Fruit fly (Drosophila melanogaster): Measurements from ENCODE around the gene Grp170.
A peak's percentile ranks its signal among the peaks of the same experiment; 100 is the strongest.

Gene Grp170

dm6 chrX:2301069-2301508 is 26.2 kb upstream of the Grp170 start (continued):
- TF ChIP-seq Ets97D (GFP tag; optimal IDR thresholded peaks at IDR 0.05): no peak
- TF ChIP-seq CG4424 (GFP tag; optimal IDR thresholded peaks at IDR 0.05): no peak
- no peak for TF ChIP-seq CG10654 (GFP tag; optimal IDR thresholded peaks at IDR 0.05)
- peak; percentile 40; the same call in 1 of the 2 replicates for TF ChIP-seq gsb (GFP tag; IDR thresholded peaks at IDR 0.05)
- peak; percentile 70 for TF ChIP-seq CG2678 (tag; optimal IDR thresholded peaks at IDR 0.05)
- TF ChIP-seq CG10321 (GFP tag; IDR thresholded peaks at IDR 0.05): no peak
- TF ChIP-seq ftz-f1 (GFP tag; optimal IDR thresholded peaks at IDR 0.05): no peak
- no peak for TF ChIP-seq sc (optimal IDR thresholded peaks at IDR 0.05)
- TF ChIP-seq sc (GFP tag; optimal IDR thresholded peaks at IDR 0.05): no peak
- TF ChIP-seq sens (GFP tag): no peak
- TF ChIP-seq sim (GFP tag; IDR thresholded peaks at IDR 0.05): 0 out of 2 replicates have a peak, but pooled peaks have one; percentile 15
- peak; percentile 77 for TF ChIP-seq Rfx (GFP tag; IDR thresholded peaks at IDR 0.05)
- no peak for TF ChIP-seq Eip74EF (GFP tag; optimal IDR thresholded peaks at IDR 0.05)
- no peak for TF ChIP-seq CG17328 (GFP tag; IDR thresholded peaks at IDR 0.05)
- no peak for TF ChIP-seq gcm2 (GFP tag; optimal IDR thresholded peaks at IDR 0.05)
- no peak for TF ChIP-seq Bgb (GFP tag; IDR thresholded peaks at IDR 0.05; ENCODE audit: partially characterized antibody)
- TF ChIP-seq Scr (GFP tag; IDR thresholded peaks at IDR 0.05; ENCODE audit: partially characterized antibody): no peak
- peak; percentile 36 for TF ChIP-seq fd3F (GFP tag; optimal IDR thresholded peaks at IDR 0.05)
- no peak for TF ChIP-seq Jarid2 (GFP tag; optimal IDR thresholded peaks at IDR 0.05)
- TF ChIP-seq Nf-YB (GFP tag; optimal IDR thresholded peaks at IDR 0.05): no peak
- TF ChIP-seq so (GFP tag; IDR thresholded peaks at IDR 0.05): no peak
- TF ChIP-seq Ravus (GFP tag; IDR thresholded peaks at IDR 0.05): no peak
- TF ChIP-seq ham (GFP tag; IDR thresholded peaks at IDR 0.05): peak; percentile 37; the same call in 1 of the 2 replicates
- TF ChIP-seq vvl (GFP tag; IDR thresholded peaks at IDR 0.05): peak; percentile 42
- TF ChIP-seq otp (GFP tag; IDR thresholded peaks at IDR 0.05): peak; percentile 9; the same call in 1 of the 3 replicates
- no peak for TF ChIP-seq prd (optimal IDR thresholded peaks at IDR 0.05)
- peak; percentile 60; the same call in 2 of the 3 replicates for TF ChIP-seq prd (GFP tag; IDR thresholded peaks at IDR 0.05)
- TF ChIP-seq hkb (optimal IDR thresholded peaks at IDR 0.05): no peak
- TF ChIP-seq hkb (GFP tag; IDR thresholded peaks at IDR 0.05): peak; percentile 6; the same call in 1 of the 2 replicates
- no peak for TF ChIP-seq Nf-YC (tag; optimal IDR thresholded peaks at IDR 0.05)
- no peak for TF ChIP-seq Dp (GFP tag; optimal IDR thresholded peaks at IDR 0.05)
- peak; percentile 61 for TF ChIP-seq CG9932 (GFP tag; IDR thresholded peaks at IDR 0.05)
- TF ChIP-seq ase (GFP tag; IDR thresholded peaks at IDR 0.05): no peak
- peak; percentile 40 for TF ChIP-seq nom (GFP tag; optimal IDR thresholded peaks at IDR 0.05)
- no peak for TF ChIP-seq odd (GFP tag; optimal IDR thresholded peaks at IDR 0.05)
- TF ChIP-seq knrl (GFP tag; IDR thresholded peaks at IDR 0.05; ENCODE audit: partially characterized antibody): no peak
- peak; percentile 15 for TF ChIP-seq CG17359 (tag; optimal IDR thresholded peaks at IDR 0.05)
- no peak for TF ChIP-seq dm (GFP tag; optimal IDR thresholded peaks at IDR 0.05)
- no peak; the same call in 2 of the 3 replicates for TF ChIP-seq CG2199 (GFP tag; IDR thresholded peaks at IDR 0.05)
- no peak for TF ChIP-seq wdn (GFP tag; IDR thresholded peaks at IDR 0.05)
- TF ChIP-seq lov (optimal IDR thresholded peaks at IDR 0.05): no peak
- no peak for TF ChIP-seq lov (GFP tag; IDR thresholded peaks at IDR 0.05)
- TF ChIP-seq HmgD (GFP tag; optimal IDR thresholded peaks at IDR 0.05): no peak
- TF ChIP-seq CG1602 (GFP tag; optimal IDR thresholded peaks at IDR 0.05): no peak
- no peak for TF ChIP-seq hth (optimal IDR thresholded peaks at IDR 0.05)
- TF ChIP-seq CHES-1-like (GFP tag; optimal IDR thresholded peaks at IDR 0.05): no peak
- TF ChIP-seq Med (GFP tag): peak; percentile 68
- no peak for TF ChIP-seq ems (GFP tag; optimal IDR thresholded peaks at IDR 0.05)
- peak; percentile 50; the same call in 2 of the 3 replicates for TF ChIP-seq tgo (GFP tag; IDR thresholded peaks at IDR 0.05)
- TF ChIP-seq da (GFP tag; optimal IDR thresholded peaks at IDR 0.05): no peak
- no peak for TF ChIP-seq CG11093 (GFP tag; IDR thresholded peaks at IDR 0.05)
- TF ChIP-seq bcd (GFP tag; optimal IDR thresholded peaks at IDR 0.05): peak; percentile 55
- TF ChIP-seq CG5953 (GFP tag; IDR thresholded peaks at IDR 0.05): no peak; the same call in 1 of the 2 replicates

All from whole organism, embryonic.